Fruit fly (Drosophila melanogaster) S2 (cell line): ENCODE measurements around the gene c-cup.

Experiments
- CG8478 ChIP-seq: fragments of >200 bp; optimal IDR thresholded peaks from 2 replicates; lab custom pipeline; 2018
- CTCF ChIP-seq, 2 experiments: fragments of >200 bp; optimal IDR thresholded peaks; 2 replicates each; lab custom pipeline; 2018

Gene c-cup

dm6 chr2L:1787929-1788328 lies 44.4 kb downstream of the c-cup start:
- TF ChIP-seq CTCF (optimal IDR thresholded peaks at IDR 0.05; lab: Kevin White, UChicago) (no peak), CG8478 (no peak)

- TF ChIP-seq CG8478 = no peak
- no peak for TF ChIP-seq CTCF (optimal IDR thresholded peaks at IDR 0.05; lab: Kevin White, UChicago)
Measured at dm6 chr2L:1783762-1784161, 48.6 kb downstream of the c-cup start, which contains the start of gene Gr22e. TSS of gene Gr22e (plus strand) at chr2L:1784062.
